Worm (Caenorhabditis elegans) whole organism, early embryonic: ENCODE data around the gene ttll-15.

Experiments
- B0310.2 ChIP-seq: sonication (generic microtip); optimal IDR thresholded peaks from 2 replicates; lab custom pipeline; 2016; ENCODE audit warnings: mild to moderate bottlenecking, missing genetic modification characterization, missing compliant biosample characterization
- F13C5.2 ChIP-seq: sonication (generic microtip); optimal IDR thresholded peaks from 2 replicates; lab custom pipeline; 2017; ENCODE audit warnings: mild to moderate bottlenecking, missing genetic modification characterization, inconsistent platforms, missing compliant biosample characterization
- aly-1 ChIP-seq: sonication (generic microtip); optimal IDR thresholded peaks from 2 replicates; lab custom pipeline; 2016; ENCODE audit warnings: missing genetic modification characterization, missing compliant biosample characterization
- ama-1 ChIP-seq: fragments of 150-350 bp; optimal IDR thresholded peaks from 2 replicates; lab custom pipeline; 2014
- ceh-13 ChIP-seq: fragments of 200-800 bp; sonication (Bioruptor generic); optimal IDR thresholded peaks from 2 replicates; lab custom pipeline; 2018; ENCODE audit warnings: mild to moderate bottlenecking, missing genetic modification characterization, missing compliant biosample characterization
- ceh-36 ChIP-seq: sonication (generic microtip); optimal IDR thresholded peaks from 2 replicates; lab custom pipeline; 2016; ENCODE audit warnings: missing genetic modification characterization, inconsistent platforms, missing compliant biosample characterization
- ets-7 ChIP-seq: sonication (generic microtip); optimal IDR thresholded peaks from 2 replicates; lab custom pipeline; 2016; ENCODE audit warnings: missing genotype, missing genetic modification characterization, missing compliant biosample characterization
- flt-1 ChIP-seq: fragments of 200-800 bp; sonication (Bioruptor generic); IDR thresholded peaks from 2 replicates; pipeline ENCODE4 v1.3.6; 2022; ENCODE audit warnings: missing genetic modification characterization, missing compliant biosample characterization
- hmbx-1 ChIP-seq: sonication (generic microtip); optimal IDR thresholded peaks from 2 replicates; lab custom pipeline; 2016; ENCODE audit warnings: mild to moderate bottlenecking, missing genetic modification characterization, missing compliant biosample characterization
- hmg-4 ChIP-seq: fragments of 200-800 bp; sonication (Bioruptor generic); optimal IDR thresholded peaks from 2 replicates; lab custom pipeline; 2018; ENCODE audit warnings: mild to moderate bottlenecking, missing genetic modification characterization, missing compliant biosample characterization
- hnd-1 ChIP-seq: sonication (generic microtip); optimal IDR thresholded peaks from 2 replicates; lab custom pipeline; 2016; ENCODE audit warnings: missing genetic modification characterization, missing compliant biosample characterization
- pes-1 ChIP-seq: fragments of 200-800 bp; sonication (Bioruptor generic); IDR thresholded peaks from 2 replicates; pipeline ENCODE4 v1.3.6; 2022; ENCODE audit warnings: missing genetic modification reagents, missing genetic modification characterization, missing compliant biosample characterization
- scrt-1 ChIP-seq: fragments of 200-800 bp; sonication (Bioruptor generic); IDR thresholded peaks from 2 replicates; pipeline ENCODE4 v1.3.6; 2022; ENCODE audit warnings: missing genetic modification characterization, missing compliant biosample characterization
- sea-1 ChIP-seq: fragments of 200-800 bp; sonication (Bioruptor generic); conservative IDR thresholded peaks from 2 replicates; pipeline ENCODE4 v1.3.6; 2022; ENCODE audit warnings: missing genetic modification characterization, missing compliant biosample characterization
- tbx-11 ChIP-seq: fragments of 200-800 bp; sonication (Bioruptor generic); IDR thresholded peaks from 2 replicates; pipeline ENCODE4 v1.3.6; 2022; ENCODE audit warnings: missing genetic modification characterization, missing compliant biosample characterization
- tbx-37 ChIP-seq: fragments of 200-800 bp; sonication (Bioruptor generic); conservative IDR thresholded peaks from 2 replicates; pipeline ENCODE4 v1.3.6; 2022; ENCODE audit warnings: missing genetic modification reagents, missing genetic modification characterization, missing compliant biosample characterization
- tra-4 ChIP-seq: sonication (generic microtip); optimal IDR thresholded peaks from 2 replicates; lab custom pipeline; 2017; ENCODE audit warnings: missing genetic modification characterization, missing compliant biosample characterization

Gene ttll-15

DNA sequence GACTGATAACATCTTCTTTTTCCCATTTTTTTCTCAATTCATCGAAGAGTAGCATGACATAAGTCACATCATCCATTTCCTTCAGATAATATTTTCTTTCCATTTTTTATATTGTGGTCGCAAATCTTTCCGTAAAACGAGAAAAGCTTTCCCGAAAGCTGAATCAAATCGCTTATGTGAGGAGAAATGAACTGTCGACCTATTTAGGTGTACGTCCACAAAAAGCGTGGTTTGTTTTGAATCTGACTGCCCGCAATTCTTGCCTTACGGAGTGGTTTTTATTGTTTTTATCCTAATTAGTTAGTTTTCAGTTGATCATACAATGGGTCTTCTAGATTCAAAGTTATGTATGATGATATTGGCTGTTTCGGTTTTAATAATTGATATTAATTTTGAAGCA is at the start of gene ttll-15:
ttll-15 (plus strand) TSS at position 301 of the 400 bp plus-strand sequence.
- TF ChIP-seq flt-1 (GFP tag; lab: Robert Waterston, UW) = no peak
- TF ChIP-seq tra-4 (tag; lab: Kevin White, UChicago) = no peak
- TF ChIP-seq hmbx-1 (tag; lab: Kevin White, UChicago) = no peak
- TF ChIP-seq ceh-13 = no peak
- no peak for TF ChIP-seq hnd-1 (tag; lab: Kevin White, UChicago)
- no peak for TF ChIP-seq pes-1
- TF ChIP-seq aly-1 (tag; lab: Kevin White, UChicago) = no peak
- TF ChIP-seq hmg-4 (GFP tag; lab: Kevin White, UChicago) = no peak
- no peak for TF ChIP-seq ets-7 (tag; lab: Kevin White, UChicago)

DNA sequence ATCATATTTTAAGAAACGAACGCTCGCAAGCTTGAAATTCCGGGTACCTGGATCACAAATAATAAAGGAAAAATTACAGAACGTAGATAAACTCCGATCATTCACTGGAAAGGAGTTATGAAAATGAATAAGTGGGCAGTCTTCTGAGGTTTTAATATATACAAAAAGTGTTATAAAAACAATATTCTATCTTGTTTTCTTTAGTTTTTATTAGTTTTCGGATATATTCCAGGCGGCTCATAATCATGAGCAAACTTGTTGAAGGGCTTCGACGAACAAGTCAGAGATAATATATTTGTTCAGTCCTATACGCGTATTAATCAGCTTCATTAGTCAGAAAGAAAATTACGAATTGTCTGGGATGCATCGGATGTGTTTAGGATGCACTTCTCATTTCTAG is 44.4 kb upstream of the ttll-15 start, which contains the start of gene gcy-6:
gcy-6 (minus strand) TSS at position 101 of the 400 bp plus-strand sequence.
- TF ChIP-seq hmg-4 (GFP tag; lab: Kevin White, UChicago) (no peak), tra-4 (tag; lab: Kevin White, UChicago) (no peak), tbx-37 (no peak), F13C5.2 (no peak), ama-1 (lab: Kevin White, UChicago) (no peak), hmbx-1 (tag; lab: Kevin White, UChicago) (no peak), ceh-13 (no peak), flt-1 (GFP tag; lab: Robert Waterston, UW) (no peak), ets-7 (tag; lab: Kevin White, UChicago) (no peak), pes-1 (no peak), hnd-1 (tag; lab: Kevin White, UChicago) (no peak), B0310.2 (tag; lab: Kevin White, UChicago) (no peak), aly-1 (tag; lab: Kevin White, UChicago) (no peak), ceh-36 (no peak), sea-1 (GFP tag; lab: Robert Waterston, UW) (no peak)

DNA sequence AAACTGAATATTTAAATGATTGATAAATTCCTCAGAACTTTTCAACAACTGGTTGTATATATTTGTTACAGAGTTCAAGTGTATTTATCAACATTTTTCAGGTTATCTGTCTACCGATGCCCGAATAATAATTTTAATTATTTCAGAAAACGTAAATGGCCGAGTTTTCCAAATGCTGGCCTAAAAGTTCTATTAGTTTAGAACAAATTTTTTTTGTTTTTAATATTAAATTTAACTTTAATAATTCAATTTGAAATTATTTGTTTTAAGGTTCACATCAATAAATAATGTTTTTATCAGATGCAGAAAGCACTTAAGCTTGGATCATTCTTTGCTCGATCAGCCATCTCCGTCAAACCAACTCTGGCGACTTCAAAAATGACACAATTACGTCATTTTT is 44.0 kb upstream of the ttll-15 start, which contains the start of gene trx-2:
trx-2 (plus strand) TSS at position 301 of the 400 bp plus-strand sequence.
- TF ChIP-seq scrt-1 (no peak), tra-4 (tag; lab: Kevin White, UChicago) (no peak), hmg-4 (GFP tag; lab: Kevin White, UChicago) (no peak), tbx-37 (no peak), B0310.2 (tag; lab: Kevin White, UChicago) (no peak), aly-1 (tag; lab: Kevin White, UChicago) (no peak), tbx-11 (GFP tag; lab: Robert Waterston, UW) (no peak), ceh-36 (no peak), hmbx-1 (tag; lab: Kevin White, UChicago) (no peak), F13C5.2 (no peak), hnd-1 (tag; lab: Kevin White, UChicago) (no peak), ama-1 (lab: Kevin White, UChicago) (no peak), pes-1 (no peak), sea-1 (GFP tag; lab: Robert Waterston, UW) (no peak), ets-7 (tag; lab: Kevin White, UChicago) (no peak)

DNA sequence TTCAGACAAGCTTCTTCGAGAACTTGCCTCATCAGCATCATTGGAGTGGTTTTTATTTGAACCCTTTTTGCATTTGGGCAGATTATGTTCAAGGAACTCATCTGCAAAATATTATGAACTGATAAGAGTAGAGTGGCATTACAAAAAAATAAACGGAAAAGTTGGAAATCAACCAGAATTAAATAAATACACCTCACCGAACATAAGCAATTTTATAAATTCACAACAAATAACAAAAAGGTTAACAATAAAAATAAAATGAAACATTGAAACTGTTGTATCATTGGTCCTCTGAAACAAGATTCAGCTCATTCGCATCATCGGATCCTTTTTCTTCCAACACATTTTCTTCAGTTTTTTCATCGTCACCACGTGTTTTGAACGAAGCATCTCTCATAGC is 41.0 kb upstream of the ttll-15 start, which contains the start of gene asps-1:
asps-1 (minus strand) TSS at position 101 of the 400 bp plus-strand sequence.
- TF ChIP-seq ama-1 (lab: Kevin White, UChicago) = no peak
- TF ChIP-seq tra-4 (tag; lab: Kevin White, UChicago) = no peak
- no peak for TF ChIP-seq scrt-1
- TF ChIP-seq ceh-13 = no peak

DNA sequence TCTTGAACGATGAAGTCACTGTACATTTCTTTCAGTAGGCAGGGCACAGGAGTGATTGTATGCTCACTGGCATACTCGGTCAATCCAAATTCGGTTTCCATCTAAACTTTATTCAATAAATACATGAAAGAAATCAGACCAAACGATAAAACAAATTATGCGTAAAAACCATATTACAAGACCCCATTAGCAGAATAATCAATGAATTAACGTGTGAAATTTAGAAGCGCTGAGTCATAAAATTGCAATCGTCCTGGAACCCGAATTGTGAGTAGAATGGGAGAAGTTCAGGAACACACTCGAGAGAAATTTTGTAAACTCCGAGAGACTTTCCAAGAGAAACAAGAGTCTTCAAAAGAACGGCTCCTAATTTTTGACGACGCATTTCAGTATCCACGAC is 38.9 kb upstream of the ttll-15 start, which contains the start of gene B0024.11:
B0024.11 (minus strand) TSS at position 101 of the 400 bp plus-strand sequence.
- TF ChIP-seq hnd-1 (tag; lab: Kevin White, UChicago) = no peak
- no peak for TF ChIP-seq flt-1 (GFP tag; lab: Robert Waterston, UW)
- TF ChIP-seq hmbx-1 (tag; lab: Kevin White, UChicago) = no peak
- no peak for TF ChIP-seq pes-1
- no peak for TF ChIP-seq ama-1 (lab: Kevin White, UChicago)
- TF ChIP-seq ets-7 (tag; lab: Kevin White, UChicago) = no peak
- TF ChIP-seq scrt-1 = no peak
- TF ChIP-seq aly-1 (tag; lab: Kevin White, UChicago) = no peak
- no peak for TF ChIP-seq ceh-13
- no peak for TF ChIP-seq ceh-36

DNA sequence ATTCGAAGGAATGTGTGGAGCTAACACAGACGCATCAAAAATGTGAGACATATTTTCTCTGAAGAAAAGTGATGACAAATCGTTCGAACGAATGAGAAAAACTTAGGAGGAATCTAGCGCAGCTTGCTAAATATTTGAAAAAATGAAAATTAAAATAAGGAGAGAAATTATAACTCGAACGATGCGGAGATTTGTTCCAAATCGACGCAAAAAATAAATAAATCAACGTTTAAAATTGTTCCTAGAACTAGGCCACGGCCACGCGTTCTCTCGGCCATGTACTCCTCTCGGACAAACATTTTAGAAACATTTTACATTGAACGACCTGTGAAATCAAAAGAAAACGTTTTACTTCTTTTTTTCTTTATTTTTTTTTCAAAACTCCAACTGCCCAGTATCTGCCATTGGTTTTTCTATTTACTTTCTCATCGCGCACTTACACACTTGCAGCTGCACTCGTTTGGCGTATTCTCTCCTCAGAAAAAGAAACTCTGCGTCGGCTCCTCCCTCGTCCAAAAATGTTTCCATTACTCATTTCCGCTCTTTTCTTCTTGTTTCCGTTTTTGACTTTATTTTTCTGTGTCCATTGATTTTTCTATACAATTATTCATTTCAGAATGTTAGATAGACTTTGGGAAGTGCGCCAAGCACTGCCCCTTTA is 38.1 kb upstream of the ttll-15 start, which contains the start of the genes gna-1 and B0024.13:
gna-1 (minus strand) TSS at position 51 of the 661 bp plus-strand sequence.
B0024.13 (plus strand) TSS at position 611 of the 661 bp plus-strand sequence.
- TF ChIP-seq tbx-37 = peak; percentile 41; the same call in 1 of the 2 replicates
- peak; percentile 8 for TF ChIP-seq aly-1 (tag; lab: Kevin White, UChicago)
- TF ChIP-seq pes-1 = no peak

DNA sequence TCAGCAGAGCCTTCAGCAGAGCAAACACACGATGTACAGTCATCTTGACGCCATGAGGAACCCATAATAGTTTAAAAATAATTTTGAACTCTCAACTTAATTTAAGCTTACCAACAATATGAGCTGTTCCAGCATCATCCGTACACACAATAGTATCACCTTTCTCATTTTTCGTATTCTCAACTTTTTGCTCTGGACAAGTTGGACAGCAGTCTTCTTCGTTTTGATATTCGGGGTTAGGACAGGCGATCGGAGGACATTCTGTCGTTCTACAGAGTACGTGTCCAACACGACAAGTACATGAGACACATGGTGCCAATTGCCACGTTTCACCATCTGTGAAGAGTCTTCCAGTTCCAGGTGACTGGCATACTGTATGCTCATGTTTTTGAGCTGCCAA is 34.8 kb upstream of the ttll-15 start:
- no peak for TF ChIP-seq aly-1 (tag; lab: Kevin White, UChicago)
- TF ChIP-seq tbx-11 (GFP tag; lab: Robert Waterston, UW) = no peak
- TF ChIP-seq sea-1 (GFP tag; lab: Robert Waterston, UW) = no peak
- no peak for TF ChIP-seq flt-1 (GFP tag; lab: Robert Waterston, UW)
- no peak for TF ChIP-seq B0310.2 (tag; lab: Kevin White, UChicago)
- TF ChIP-seq pes-1 = no peak
- no peak for TF ChIP-seq F13C5.2
- no peak for TF ChIP-seq ama-1 (lab: Kevin White, UChicago)
- no peak for TF ChIP-seq hmbx-1 (tag; lab: Kevin White, UChicago)
- TF ChIP-seq scrt-1 = no peak
- no peak for TF ChIP-seq ceh-36
- no peak for TF ChIP-seq hnd-1 (tag; lab: Kevin White, UChicago)
- TF ChIP-seq ceh-13 = no peak
